Worm (Caenorhabditis elegans): ENCODE measurements around the gene pqn-63.

The pqn-63 gene

ce11 chrV:9632348-9632747 lies 16.5 kb downstream of the pqn-63 start:
- TF ChIP-seq ztf-23 (GFP tag; IDR thresholded peaks at IDR 0.05) (no peak), cog-1 (tag; optimal IDR thresholded peaks at IDR 0.05) (no peak), ref-1 (GFP tag; conservative IDR thresholded peaks at IDR 0.05) (no peak), med-1 (GFP tag; optimal IDR thresholded peaks at IDR 0.05; ENCODE audit: insufficient read depth) (no peak), T22C8.4 (GFP tag; IDR thresholded peaks at IDR 0.05) (no peak), ztf-29 (GFP tag; IDR thresholded peaks at IDR 0.05) (no peak)

ce11 chrV:9633313-9633712 lies 17.5 kb downstream of the pqn-63 start, which contains the start of gene col-147:
Gene col-147 (minus strand): TSS chrV:9633338.
- TF ChIP-seq flt-1 (GFP tag; IDR thresholded peaks at IDR 0.05) = no peak
- TF ChIP-seq ref-1 (GFP tag; conservative IDR thresholded peaks at IDR 0.05) = no peak
- TF ChIP-seq ztf-29 (GFP tag; IDR thresholded peaks at IDR 0.05) = no peak
- TF ChIP-seq T22C8.4 (GFP tag; IDR thresholded peaks at IDR 0.05) = no peak

- no peak for TF ChIP-seq cog-1 (tag; optimal IDR thresholded peaks at IDR 0.05)
- TF ChIP-seq tab-1 (GFP tag; IDR thresholded peaks at IDR 0.05) = no peak
- no peak for TF ChIP-seq med-1 (GFP tag; optimal IDR thresholded peaks at IDR 0.05; ENCODE audit: insufficient read depth)
- no peak for TF ChIP-seq ref-1 (GFP tag; conservative IDR thresholded peaks at IDR 0.05)
- TF ChIP-seq flt-1 (GFP tag; IDR thresholded peaks at IDR 0.05) = no peak
- no peak for TF ChIP-seq ztf-23 (GFP tag; IDR thresholded peaks at IDR 0.05)
- TF ChIP-seq klf-2 (GFP tag; conservative IDR thresholded peaks at IDR 0.05) = no peak
- no peak for TF ChIP-seq T22C8.4 (GFP tag; IDR thresholded peaks at IDR 0.05)
- TF ChIP-seq ztf-29 (GFP tag; IDR thresholded peaks at IDR 0.05) = no peak
Measured at ce11 chrV:9645507-9645906, 29.7 kb downstream of the pqn-63 start, which contains the start of the genes atl-1 and hcp-2. Gene atl-1 (minus strand): TSS chrV:9645595. Gene hcp-2 (plus strand): TSS chrV:9645859.

ce11 chrV:9651294-9651693 lies 35.5 kb downstream of the pqn-63 start, which contains the start of gene T06E4.21:
Gene T06E4.21 (plus strand): TSS chrV:9651594.
- TF ChIP-seq flt-1 (GFP tag; IDR thresholded peaks at IDR 0.05) (no peak), klf-2 (GFP tag; conservative IDR thresholded peaks at IDR 0.05) (no peak), ztf-23 (GFP tag; IDR thresholded peaks at IDR 0.05) (no peak)

ce11 chrV:9654154-9654805 lies 38.4 kb downstream of the pqn-63 start, which contains the start of gene cyp-29A4:
Gene cyp-29A4 (plus strand): TSS chrV:9654755.
- TF ChIP-seq T22C8.4 (GFP tag; IDR thresholded peaks at IDR 0.05) (no peak), ztf-23 (GFP tag; IDR thresholded peaks at IDR 0.05) (no peak), ztf-29 (GFP tag; IDR thresholded peaks at IDR 0.05) (no peak), med-1 (GFP tag; optimal IDR thresholded peaks at IDR 0.05; ENCODE audit: insufficient read depth) (no peak), tab-1 (GFP tag; IDR thresholded peaks at IDR 0.05) (no peak), flt-1 (GFP tag; IDR thresholded peaks at IDR 0.05) (no peak), klf-2 (GFP tag; conservative IDR thresholded peaks at IDR 0.05) (no peak), ref-1 (GFP tag; conservative IDR thresholded peaks at IDR 0.05) (no peak), cog-1 (tag; optimal IDR thresholded peaks at IDR 0.05) (no peak)

ce11 chrV:9661514-9661913 lies 45.7 kb downstream of the pqn-63 start, which contains the start of gene pitr-4:
Gene pitr-4 (minus strand): TSS chrV:9661614.
- TF ChIP-seq cog-1 (tag; optimal IDR thresholded peaks at IDR 0.05) (no peak), tab-1 (GFP tag; IDR thresholded peaks at IDR 0.05) (no peak), ztf-29 (GFP tag; IDR thresholded peaks at IDR 0.05) (no peak), ztf-23 (GFP tag; IDR thresholded peaks at IDR 0.05) (no peak), T22C8.4 (GFP tag; IDR thresholded peaks at IDR 0.05) (no peak), ref-1 (GFP tag; conservative IDR thresholded peaks at IDR 0.05) (no peak), klf-2 (GFP tag; conservative IDR thresholded peaks at IDR 0.05) (no peak), med-1 (GFP tag; optimal IDR thresholded peaks at IDR 0.05; ENCODE audit: insufficient read depth) (no peak), flt-1 (GFP tag; IDR thresholded peaks at IDR 0.05) (no peak)

ce11 chrV:9663948-9664347 lies 48.1 kb downstream of the pqn-63 start:
- TF ChIP-seq ref-1 (GFP tag; conservative IDR thresholded peaks at IDR 0.05) = no peak
- no peak for TF ChIP-seq klf-2 (GFP tag; conservative IDR thresholded peaks at IDR 0.05)
- TF ChIP-seq ztf-23 (GFP tag; IDR thresholded peaks at IDR 0.05) = no peak
- no peak for TF ChIP-seq flt-1 (GFP tag; IDR thresholded peaks at IDR 0.05)
- TF ChIP-seq med-1 (GFP tag; optimal IDR thresholded peaks at IDR 0.05; ENCODE audit: insufficient read depth) = no peak
- TF ChIP-seq T22C8.4 (GFP tag; IDR thresholded peaks at IDR 0.05) = no peak

- TF ChIP-seq med-1 (GFP tag; optimal IDR thresholded peaks at IDR 0.05; ENCODE audit: insufficient read depth) = no peak
- TF ChIP-seq T22C8.4 (GFP tag; IDR thresholded peaks at IDR 0.05) = no peak
- TF ChIP-seq tab-1 (GFP tag; IDR thresholded peaks at IDR 0.05) = no peak
- TF ChIP-seq ztf-29 (GFP tag; IDR thresholded peaks at IDR 0.05) = no peak
- TF ChIP-seq flt-1 (GFP tag; IDR thresholded peaks at IDR 0.05) = no peak
- TF ChIP-seq ztf-23 (GFP tag; IDR thresholded peaks at IDR 0.05) = no peak
- TF ChIP-seq cog-1 (tag; optimal IDR thresholded peaks at IDR 0.05) = no peak
- no peak for TF ChIP-seq ref-1 (GFP tag; conservative IDR thresholded peaks at IDR 0.05)
- no peak for TF ChIP-seq klf-2 (GFP tag; conservative IDR thresholded peaks at IDR 0.05)
Measured at ce11 chrV:9664620-9665019, 48.8 kb downstream of the pqn-63 start.

ce11 chrV:9666394-9666793 lies 50.6 kb downstream of the pqn-63 start, which contains the start of gene ZK287.1:
Gene ZK287.1 (plus strand): TSS chrV:9666694.
- TF ChIP-seq klf-2 (GFP tag; conservative IDR thresholded peaks at IDR 0.05) = no peak
- TF ChIP-seq flt-1 (GFP tag; IDR thresholded peaks at IDR 0.05) = no peak
- TF ChIP-seq cog-1 (tag; optimal IDR thresholded peaks at IDR 0.05) = no peak
- TF ChIP-seq ref-1 (GFP tag; conservative IDR thresholded peaks at IDR 0.05) = no peak
- TF ChIP-seq T22C8.4 (GFP tag; IDR thresholded peaks at IDR 0.05) = no peak
- no peak for TF ChIP-seq tab-1 (GFP tag; IDR thresholded peaks at IDR 0.05)
- no peak for TF ChIP-seq ztf-29 (GFP tag; IDR thresholded peaks at IDR 0.05)
- no peak for TF ChIP-seq med-1 (GFP tag; optimal IDR thresholded peaks at IDR 0.05; ENCODE audit: insufficient read depth)
- TF ChIP-seq ztf-23 (GFP tag; IDR thresholded peaks at IDR 0.05) = no peak

All from whole organism, midembryonic.